Worm (Caenorhabditis elegans) whole organism, L4/young adult: Measurements from ENCODE around the gene Y5F2A.4.

Experiments used
- W03F9.2 ChIP-seq: fragments of 150-350 bp; optimal IDR thresholded peaks from 2 replicates; lab custom pipeline; 2014; ENCODE audit warnings: missing biosample characterization, missing genetic modification characterization
- dao-5 ChIP-seq: sonication (generic microtip); optimal IDR thresholded peaks from 2 replicates; lab custom pipeline; 2016; ENCODE audit warnings: missing genotype, missing genetic modification characterization, moderate library complexity, missing compliant biosample characterization
- him-1 ChIP-seq: sonication (generic microtip); optimal IDR thresholded peaks from 2 replicates; lab custom pipeline; 2016; ENCODE audit warnings: missing genotype, missing genetic modification reagents, missing genetic modification characterization, missing compliant biosample characterization

- no peak for TF ChIP-seq him-1 (tag; lab: Kevin White, UChicago)
- no peak for TF ChIP-seq W03F9.2 (tag; lab: Kevin White, UChicago)
- no peak for TF ChIP-seq dao-5 (tag; lab: Kevin White, UChicago)
Observed at ce11 chrIV:11089527-11089926, 11.1 kb upstream of the Y5F2A.4 start, which contains the start of gene M7.7.
